Worm (Caenorhabditis elegans): Measurements from ENCODE around the gene D1014.7.

Gene D1014.7

DNA sequence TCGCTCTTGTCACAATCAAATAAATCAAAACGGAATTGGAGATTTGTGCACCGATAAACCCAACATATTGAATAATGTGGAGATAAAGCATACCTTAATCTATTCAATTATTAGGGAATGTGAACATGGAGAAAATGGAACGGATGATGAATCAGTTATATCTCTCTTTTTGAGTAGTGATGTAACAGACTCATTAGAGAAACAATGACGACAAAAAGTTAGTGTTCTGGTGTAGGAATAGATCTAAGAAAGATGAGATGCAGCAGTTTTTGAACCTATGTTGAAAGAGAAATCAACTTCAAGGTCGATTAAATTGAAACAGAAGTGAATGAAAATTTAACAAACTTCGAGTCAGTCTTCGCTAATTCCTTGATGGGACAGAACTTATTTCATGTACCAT, 22.7 kb upstream of the D1014.7 start, which contains the start of gene str-146:
str-146 (minus strand) TSS at position 101 of the 400 bp plus-strand sequence.
- TF ChIP-seq egl-27 (tag; optimal IDR thresholded peaks at IDR 0.05) (no peak), nhr-237 (tag; optimal IDR thresholded peaks at IDR 0.05) (no peak), fos-1 (tag; optimal IDR thresholded peaks at IDR 0.05) (no peak), ztf-4 (tag; optimal IDR thresholded peaks at IDR 0.05) (no peak), nhr-43 (tag; optimal IDR thresholded peaks at IDR 0.05; ENCODE audit: poor library complexity, severe bottlenecking) (no peak), ceh-16 (tag; optimal IDR thresholded peaks at IDR 0.05) (no peak), zag-1 (tag; optimal IDR thresholded peaks at IDR 0.05) (no peak), elt-2 (tag; optimal IDR thresholded peaks at IDR 0.05) (no peak), ama-1 (optimal IDR thresholded peaks at IDR 0.05) (no peak), tbx-2 (tag; optimal IDR thresholded peaks at IDR 0.05) (no peak), unc-62 (GFP tag; optimal IDR thresholded peaks at IDR 0.05) (no peak), nhr-76 (tag; optimal IDR thresholded peaks at IDR 0.05) (no peak), nhr-25 (tag; optimal IDR thresholded peaks at IDR 0.05) (no peak), aly-2 (tag; optimal IDR thresholded peaks at IDR 0.05) (no peak), nhr-23 (tag; optimal IDR thresholded peaks at IDR 0.05) (no peak), ztf-11 (tag; optimal IDR thresholded peaks at IDR 0.05) (no peak)

DNA sequence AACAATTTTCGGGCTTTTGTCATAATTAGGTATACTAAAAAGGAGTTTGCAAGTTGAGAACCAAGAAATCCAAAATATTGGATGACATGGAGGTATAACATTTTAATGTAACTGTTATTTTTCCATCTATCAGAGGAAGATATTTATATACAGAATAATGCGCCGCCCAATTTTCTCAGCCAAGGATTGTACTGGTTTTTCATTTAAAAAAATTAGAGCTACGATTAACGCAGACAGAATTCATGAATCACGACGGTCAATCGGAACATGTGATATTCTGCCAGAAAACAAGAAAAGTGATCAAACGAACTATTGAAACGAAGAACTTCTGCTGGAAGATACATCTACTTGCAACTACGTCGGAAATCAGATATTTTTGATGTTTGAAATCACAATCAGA, 19.8 kb upstream of the D1014.7 start, which contains the start of gene str-145:
str-145 (minus strand) TSS at position 101 of the 400 bp plus-strand sequence.
- no peak for TF ChIP-seq nhr-77 (tag; optimal IDR thresholded peaks at IDR 0.05)
- no peak for TF ChIP-seq elt-1 (tag; optimal IDR thresholded peaks at IDR 0.05)
- no peak for TF ChIP-seq sea-2 (GFP tag; optimal IDR thresholded peaks at IDR 0.05)

DNA sequence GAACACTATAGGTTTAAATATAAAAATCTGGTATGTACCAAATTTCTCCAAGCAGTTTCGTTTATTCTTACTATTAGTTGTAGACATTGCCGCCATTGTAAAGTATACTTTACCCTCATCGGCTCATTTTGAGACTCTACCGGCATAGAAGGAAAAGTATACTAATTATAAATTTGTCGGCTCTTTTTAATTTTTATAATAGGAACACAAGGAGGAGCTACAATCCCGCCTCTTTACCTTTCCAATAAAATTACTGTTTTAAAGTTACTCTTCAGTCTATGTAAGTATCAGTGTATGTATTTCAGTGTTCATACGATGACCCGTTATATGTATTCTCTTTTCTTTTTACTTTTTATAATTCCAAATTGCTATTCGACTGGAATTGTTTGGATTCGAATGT, 18.8 kb upstream of the D1014.7 start, which contains the start of gene sdz-23:
sdz-23 (plus strand) TSS at position 301 of the 400 bp plus-strand sequence.
- TF ChIP-seq lsy-12 (tag; optimal IDR thresholded peaks at IDR 0.05) (no peak), fos-1 (tag; optimal IDR thresholded peaks at IDR 0.05) (no peak), ceh-9 (tag; optimal IDR thresholded peaks at IDR 0.05) (no peak), hmg-11 (tag; optimal IDR thresholded peaks at IDR 0.05) (no peak), unc-62 (GFP tag; optimal IDR thresholded peaks at IDR 0.05) (no peak), ama-1 (optimal IDR thresholded peaks at IDR 0.05) (no peak), egl-5 (tag; optimal IDR thresholded peaks at IDR 0.05) (no peak), ztf-11 (tag; optimal IDR thresholded peaks at IDR 0.05) (no peak), elt-1 (tag; optimal IDR thresholded peaks at IDR 0.05) (no peak)

DNA sequence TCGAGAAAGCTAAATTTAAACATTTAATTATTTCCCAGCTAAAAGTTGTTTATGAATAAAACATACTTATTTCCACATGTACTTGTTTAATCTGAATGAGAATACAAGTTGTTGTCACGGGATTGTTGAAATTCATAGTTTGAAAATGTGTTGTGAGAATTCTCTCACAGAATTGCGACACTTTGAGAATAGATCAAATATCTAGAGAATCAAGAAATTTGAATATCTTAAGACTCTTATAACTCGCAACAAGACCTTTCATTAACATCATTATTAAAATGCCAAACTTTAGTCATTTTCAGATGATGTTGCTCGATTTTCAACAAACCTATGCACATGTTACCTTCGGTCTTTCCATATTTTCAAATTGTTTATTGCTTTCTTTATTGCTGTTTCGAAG, 15.1 kb upstream of the D1014.7 start, which contains the start of gene str-90:
str-90 (plus strand) TSS at position 301 of the 400 bp plus-strand sequence.
- TF ChIP-seq sea-2 (GFP tag; optimal IDR thresholded peaks at IDR 0.05) (no peak), lsy-12 (tag; optimal IDR thresholded peaks at IDR 0.05) (no peak), fos-1 (tag; optimal IDR thresholded peaks at IDR 0.05) (no peak), nhr-43 (tag; optimal IDR thresholded peaks at IDR 0.05; ENCODE audit: poor library complexity, severe bottlenecking) (no peak), ceh-9 (tag; optimal IDR thresholded peaks at IDR 0.05) (no peak), ama-1 (optimal IDR thresholded peaks at IDR 0.05) (no peak), egl-27 (tag; optimal IDR thresholded peaks at IDR 0.05) (no peak), nhr-11 (tag; optimal IDR thresholded peaks at IDR 0.05) (no peak), elt-1 (tag; optimal IDR thresholded peaks at IDR 0.05) (no peak), ztf-11 (tag; optimal IDR thresholded peaks at IDR 0.05) (no peak), fkh-10 (GFP tag; optimal IDR thresholded peaks at IDR 0.05) (no peak), pqm-1 (tag; optimal IDR thresholded peaks at IDR 0.05) (no peak), nhr-237 (tag; optimal IDR thresholded peaks at IDR 0.05) (no peak), nhr-23 (tag; optimal IDR thresholded peaks at IDR 0.05) (no peak), jun-1 (tag; optimal IDR thresholded peaks at IDR 0.05) (no peak), daf-12 (tag; optimal IDR thresholded peaks at IDR 0.05) (no peak), unc-39 (tag; optimal IDR thresholded peaks at IDR 0.05) (no peak), R02D3.7 (tag; optimal IDR thresholded peaks at IDR 0.05) (no peak)

DNA sequence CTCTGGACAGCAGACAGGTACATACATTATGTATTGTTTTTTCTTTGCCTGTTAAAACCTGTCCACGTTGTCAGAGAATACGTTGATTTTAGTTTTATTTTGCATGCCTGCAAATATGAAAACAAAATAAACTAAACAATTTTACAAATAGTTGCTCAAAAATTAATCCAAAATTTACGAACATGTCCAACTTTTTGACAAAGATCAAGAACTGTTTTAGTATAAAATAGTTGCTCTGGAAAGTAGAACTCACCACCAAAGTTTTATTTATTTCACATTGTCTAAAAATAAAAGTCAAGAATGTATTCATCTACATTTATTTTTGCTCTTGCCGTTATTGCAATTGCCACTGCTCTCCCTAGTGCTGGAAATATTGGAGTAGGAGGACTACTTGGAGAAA, 13.6 kb upstream of the D1014.7 start, which contains the start of gene srlf-16:
srlf-16 (plus strand) TSS at position 301 of the 400 bp plus-strand sequence.
- TF ChIP-seq egl-5 (tag; optimal IDR thresholded peaks at IDR 0.05) (no peak), ceh-16 (tag; optimal IDR thresholded peaks at IDR 0.05) (no peak), nhr-67 (tag; optimal IDR thresholded peaks at IDR 0.05) (no peak), pha-4 (tag; optimal IDR thresholded peaks at IDR 0.05) (no peak), fkh-10 (GFP tag; optimal IDR thresholded peaks at IDR 0.05) (no peak), eor-1 (tag; optimal IDR thresholded peaks at IDR 0.05) (no peak), ztf-11 (tag; optimal IDR thresholded peaks at IDR 0.05) (no peak), elt-3 (tag; optimal IDR thresholded peaks at IDR 0.05) (no peak), nhr-23 (tag; optimal IDR thresholded peaks at IDR 0.05) (no peak), fkh-2 (tag; optimal IDR thresholded peaks at IDR 0.05) (no peak), sea-2 (GFP tag; optimal IDR thresholded peaks at IDR 0.05) (no peak), unc-39 (tag; optimal IDR thresholded peaks at IDR 0.05) (no peak)

Measured in whole organism, L3 larva.